Worm (Caenorhabditis elegans) whole organism, young adult: ENCODE results near the gene R01E6.7.

ENCODE experiments used
- C17E4.6 ChIP-seq: fragments of 200-800 bp; sonication (Bioruptor generic); IDR thresholded peaks from 2 replicates; pipeline ENCODE4 v1.3.6; 2022; ENCODE audit warnings: missing genetic modification reagents, missing genetic modification characterization, missing compliant biosample characterization
- F23B12.7 ChIP-seq: sonication (generic microtip); optimal IDR thresholded peaks from 2 replicates; lab custom pipeline; 2017; ENCODE audit warnings: missing genetic modification characterization, mild to moderate bottlenecking, missing compliant biosample characterization, antibody characterized with exemption, moderate library complexity; ENCODE audit not compliant: insufficient read depth
- F39B2.1 ChIP-seq: fragments of 200-800 bp; sonication (Bioruptor generic); IDR thresholded peaks from 2 replicates; pipeline ENCODE4 v1.3.6; 2022; ENCODE audit warnings: missing genetic modification reagents, missing genetic modification characterization, missing compliant biosample characterization
- K12H6.12 ChIP-seq: fragments of 200-800 bp; sonication (Bioruptor generic); optimal IDR thresholded peaks from 2 replicates; lab custom pipeline; 2018; ENCODE audit warnings: mild to moderate bottlenecking, missing genetic modification characterization, missing compliant biosample characterization
- T26A5.8 ChIP-seq: sonication (generic microtip); optimal IDR thresholded peaks from 2 replicates; lab custom pipeline; 2016; ENCODE audit warnings: missing genetic modification characterization, missing compliant biosample characterization
- Y53G8AR.9 ChIP-seq: fragments of 200-800 bp; sonication (Bioruptor generic); conservative IDR thresholded peaks from 2 replicates; pipeline ENCODE4 v1.3.6; 2022; ENCODE audit warnings: missing genetic modification reagents, missing genetic modification characterization, missing compliant biosample characterization
- akir-1 ChIP-seq: fragments of 200-800 bp; sonication (Bioruptor generic); optimal IDR thresholded peaks from 2 replicates; lab custom pipeline; 2018; ENCODE audit warnings: mild to moderate bottlenecking, missing genetic modification characterization, moderate library complexity, missing compliant biosample characterization
- hrde-1 ChIP-seq: sonication (generic microtip); optimal IDR thresholded peaks from 2 replicates; lab custom pipeline; 2016; ENCODE audit warnings: missing genetic modification characterization, mild to moderate bottlenecking, missing compliant biosample characterization, moderate library complexity, missing genotype, missing genetic modification reagents, borderline replicate concordance
- madf-3 ChIP-seq: fragments of 200-800 bp; sonication (Bioruptor generic); IDR thresholded peaks from 2 replicates; pipeline ENCODE4 v1.3.6; 2022; ENCODE audit warnings: missing genetic modification reagents, missing genetic modification characterization, missing compliant biosample characterization
- nhr-179 ChIP-seq: sonication (generic microtip); optimal IDR thresholded peaks from 2 replicates; lab custom pipeline; 2016; ENCODE audit warnings: mild to moderate bottlenecking, missing genetic modification characterization, missing compliant biosample characterization
- snpc-4 ChIP-seq, 5 experiments: fragments of 150-350 bp in 1 of 5; sonication (generic microtip) in 4 of 5; optimal IDR thresholded peaks; 2 replicates each; lab custom pipeline; 2014 to 2018; ENCODE audit warnings: missing genetic modification characterization in 5 of 5, missing biosample characterization in 3 of 5, antibody characterized with exemption in 2 of 5, mild to moderate bottlenecking in 2 of 5, missing compliant biosample characterization in 2 of 5, missing genotype in 2 of 5, moderate library complexity in 2 of 5, missing genetic modification reagents in 1 of 5
- somi-1 ChIP-seq: fragments of 200-800 bp; sonication (Bioruptor generic); optimal IDR thresholded peaks from 2 replicates; lab custom pipeline; 2018; ENCODE audit warnings: mild to moderate bottlenecking, missing genetic modification characterization, missing compliant biosample characterization
- unc-62 ChIP-seq: fragments of 150-350 bp; optimal IDR thresholded peaks from 2 replicates; lab custom pipeline; 2014; ENCODE audit warnings: missing biosample characterization, missing genetic modification reagents, missing genetic modification characterization
- zfh-2 ChIP-seq: fragments of 200-800 bp; sonication (Bioruptor generic); conservative IDR thresholded peaks from 2 replicates; pipeline ENCODE4 v1.3.6; 2022; ENCODE audit warnings: missing genetic modification reagents, missing genetic modification characterization, missing compliant biosample characterization

DNA sequence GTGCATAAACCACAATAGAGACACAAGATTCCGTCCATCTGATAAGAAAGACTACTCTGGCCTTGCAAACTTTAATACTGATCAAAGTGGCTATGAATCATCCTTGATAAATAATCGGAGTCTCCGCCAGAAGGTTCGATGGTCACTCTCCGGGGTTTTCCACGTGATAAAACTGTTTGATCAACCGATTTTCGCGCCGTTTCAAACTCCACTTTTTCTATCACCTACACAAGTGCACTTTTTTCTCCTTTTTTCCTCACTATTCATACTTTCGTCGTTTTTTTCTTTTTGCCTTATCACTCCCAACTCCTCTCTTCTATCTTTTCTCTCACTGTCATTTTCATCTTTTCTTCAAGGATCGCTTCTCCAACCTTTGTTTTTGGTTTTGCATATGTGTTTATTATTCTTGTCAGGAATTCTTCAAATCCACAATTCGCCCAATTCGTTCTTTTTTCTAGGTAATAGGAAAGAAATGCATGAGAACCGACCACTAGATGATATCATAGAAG lies 41.1 kb downstream of the R01E6.7 start, which contains the start of gene F18H3.4:
- TF ChIP-seq T26A5.8 (tag; lab: Kevin White, UChicago) (no peak), snpc-4 (GFP tag; optimal IDR thresholded peaks at IDR 0.05; lab: Kevin White, UChicago) (no peak), snpc-4 (tag; optimal IDR thresholded peaks at IDR 0.05; lab: Kevin White, UChicago) (peak in 1 of 4 experiments; percentile 14), K12H6.12 (no peak), C17E4.6 (GFP tag; lab: Robert Waterston, UW) (no peak), nhr-179 (no peak), Y53G8AR.9 (GFP tag; lab: Robert Waterston, UW) (no peak), zfh-2 (GFP tag; lab: Robert Waterston, UW) (no peak), hrde-1 (tag; lab: Kevin White, UChicago) (no peak), F23B12.7 (tag; lab: Kevin White, UChicago) (no peak), F39B2.1 (GFP tag; lab: Robert Waterston, UW) (no peak), unc-62 (GFP tag; lab: Kevin White, UChicago) (no peak), akir-1 (no peak), somi-1 (GFP tag; lab: Kevin White, UChicago) (no peak), madf-3 (GFP tag; lab: Robert Waterston, UW) (no peak)
